Fruit fly (Drosophila melanogaster) whole organism, embryonic: ENCODE data around the gene CG7011.
A peak's percentile ranks its signal among the peaks of the same experiment; 100 is the strongest.

Experiments used
- Abd-B ChIP-seq: fragments of 200-800 bp; sonication (Bioruptor generic); optimal IDR thresholded peaks from 2 replicates; lab custom pipeline; 2018; ENCODE audit warnings: missing biosample characterization, mild to moderate bottlenecking, missing genetic modification characterization, moderate library complexity
- Bgb ChIP-seq: fragments of 200-800 bp; sonication (Bioruptor generic); IDR thresholded peaks from 2 replicates; pipeline ENCODE4 v1.3.6; 2022; ENCODE audit warnings: missing biosample characterization, missing genetic modification characterization; ENCODE audit not compliant: partially characterized antibody
- CG10321 ChIP-seq: fragments of 200-800 bp; sonication (Bioruptor generic); IDR thresholded peaks from 2 replicates; pipeline ENCODE4 v1.3.6; 2022; ENCODE audit warnings: missing biosample characterization, missing genetic modification characterization
- CG12155 ChIP-seq: fragments of 200-800 bp; sonication (Bioruptor generic); optimal IDR thresholded peaks from 3 replicates; lab custom pipeline; 2016; ENCODE audit warnings: missing biosample characterization, missing genetic modification characterization
- CG12236 ChIP-seq: fragments of 200-800 bp; sonication (Bioruptor generic); optimal IDR thresholded peaks from 2 replicates; lab custom pipeline; 2016; ENCODE audit warnings: missing biosample characterization, missing genetic modification characterization
- CG14710 ChIP-seq: fragments of 200-800 bp; sonication (Bioruptor generic); optimal IDR thresholded peaks from 3 replicates; lab custom pipeline; 2019; ENCODE audit warnings: missing biosample characterization, mild to moderate bottlenecking, missing genetic modification characterization, moderate library complexity
- CG15514 ChIP-seq: fragments of 200-800 bp; sonication (Bioruptor generic); optimal IDR thresholded peaks from 3 replicates; lab custom pipeline; 2017; ENCODE audit warnings: missing biosample characterization, missing genetic modification characterization, mild to moderate bottlenecking, moderate library complexity, missing genetic modification reagents
- CG1602 ChIP-seq: fragments of 200-800 bp; sonication (Bioruptor generic); optimal IDR thresholded peaks from 3 replicates; lab custom pipeline; 2016; ENCODE audit warnings: missing biosample characterization, missing genetic modification characterization
- CG1603 ChIP-seq: fragments of 200-800 bp; sonication (Bioruptor generic); optimal IDR thresholded peaks from 2 replicates; lab custom pipeline; 2019; ENCODE audit warnings: missing biosample characterization, mild to moderate bottlenecking, missing genetic modification characterization, moderate library complexity
- CG2116 ChIP-seq: fragments of 200-800 bp; sonication (Bioruptor generic); optimal IDR thresholded peaks from 3 replicates; lab custom pipeline; 2018; ENCODE audit warnings: missing biosample characterization, mild to moderate bottlenecking, missing genetic modification characterization
- CG2202 ChIP-seq: fragments of 200-800 bp; sonication (Bioruptor generic); optimal IDR thresholded peaks from 2 replicates; lab custom pipeline; 2018; ENCODE audit warnings: missing biosample characterization, mild to moderate bottlenecking, missing genetic modification characterization
- CG2875 ChIP-seq: fragments of 200-800 bp; sonication (Bioruptor generic); optimal IDR thresholded peaks from 2 replicates; lab custom pipeline; 2017; ENCODE audit warnings: missing biosample characterization, mild to moderate bottlenecking, missing genetic modification characterization, missing genetic modification reagents
- CG32532 ChIP-seq: fragments of 200-800 bp; sonication (Bioruptor generic); IDR thresholded peaks from 2 replicates; pipeline ENCODE4 v1.3.6; 2022; ENCODE audit warnings: missing biosample characterization, missing genetic modification characterization
- CG33557 ChIP-seq: fragments of 200-800 bp; sonication (Bioruptor generic); optimal IDR thresholded peaks from 2 replicates; lab custom pipeline; 2019; ENCODE audit warnings: missing biosample characterization, mild to moderate bottlenecking, missing genetic modification characterization, moderate library complexity
- CG4424 ChIP-seq: fragments of 200-800 bp; sonication (Bioruptor generic); optimal IDR thresholded peaks from 3 replicates; lab custom pipeline; 2016; ENCODE audit warnings: missing biosample characterization, missing genetic modification characterization
- CG7963 ChIP-seq: fragments of 200-800 bp; sonication (Bioruptor generic); IDR thresholded peaks from 3 replicates; pipeline ENCODE4 v1.3.6; 2022; ENCODE audit warnings: missing biosample characterization, missing genetic modification characterization; ENCODE audit not compliant: partially characterized antibody
- CG8388 ChIP-seq: fragments of 200-800 bp; sonication (Bioruptor generic); optimal IDR thresholded peaks from 2 replicates; lab custom pipeline; 2019; ENCODE audit warnings: missing biosample characterization, mild to moderate bottlenecking, missing genetic modification characterization, moderate library complexity
- CG8765 ChIP-seq: fragments of 200-800 bp; sonication (Bioruptor generic); IDR thresholded peaks from 2 replicates; pipeline ENCODE4 v1.3.6; 2022; ENCODE audit warnings: missing biosample characterization, missing genetic modification characterization
- CG9727 ChIP-seq: fragments of 200-800 bp; sonication (Bioruptor generic); optimal IDR thresholded peaks from 3 replicates; lab custom pipeline; 2017; ENCODE audit warnings: missing biosample characterization, mild to moderate bottlenecking, missing genetic modification characterization
- CHES-1-like ChIP-seq: fragments of 200-800 bp; sonication (Bioruptor generic); optimal IDR thresholded peaks from 2 replicates; lab custom pipeline; 2016; ENCODE audit warnings: missing biosample characterization, missing genetic modification characterization
- CTCF ChIP-seq: fragments of 200-800 bp; sonication (Bioruptor generic); optimal IDR thresholded peaks from 2 replicates; lab custom pipeline; 2017; ENCODE audit warnings: missing biosample characterization, mild to moderate bottlenecking, missing genetic modification characterization, moderate library complexity
- Dll ChIP-seq: fragments of 200-800 bp; sonication (Bioruptor generic); IDR thresholded peaks from 4 replicates; pipeline ENCODE4 v1.3.6; 2022; ENCODE audit warnings: missing biosample characterization, missing genetic modification characterization; ENCODE audit not compliant: partially characterized antibody
- Dref ChIP-seq: fragments of 200-800 bp; sonication (Bioruptor generic); IDR thresholded peaks from 2 replicates; pipeline ENCODE4 v1.3.6; 2022; ENCODE audit warnings: missing biosample characterization, missing genetic modification characterization
- Ets65A ChIP-seq: fragments of 200-800 bp; sonication (Bioruptor generic); peaks from one replicate; lab custom pipeline; 2016; ENCODE audit warnings: missing biosample characterization, missing genetic modification characterization
- HmgZ ChIP-seq: fragments of 200-800 bp; sonication (Bioruptor generic); optimal IDR thresholded peaks from 2 replicates; lab custom pipeline; 2018; ENCODE audit warnings: missing biosample characterization, mild to moderate bottlenecking, missing genetic modification characterization
- MESR4 ChIP-seq: fragments of 200-800 bp; sonication (Bioruptor generic); optimal IDR thresholded peaks from 2 replicates; lab custom pipeline; 2018; ENCODE audit warnings: missing biosample characterization, mild to moderate bottlenecking, missing genetic modification characterization, moderate library complexity
- Optix ChIP-seq: fragments of 200-800 bp; sonication (Bioruptor generic); IDR thresholded peaks from 3 replicates; pipeline ENCODE4 v1.3.6; 2022; ENCODE audit warnings: missing biosample characterization, missing genetic modification characterization
- Sin3A ChIP-seq: fragments of >200 bp; optimal IDR thresholded peaks from 2 replicates; lab custom pipeline; 2018
- Sry-β ChIP-seq: fragments of 200-800 bp; sonication (Bioruptor generic); optimal IDR thresholded peaks from 2 replicates; lab custom pipeline; 2018; ENCODE audit warnings: missing biosample characterization, mild to moderate bottlenecking, missing genetic modification characterization, moderate library complexity
- Sry-δ ChIP-seq: fragments of 200-800 bp; sonication (Bioruptor generic); optimal IDR thresholded peaks from 2 replicates; lab custom pipeline; 2016; ENCODE audit warnings: missing biosample characterization, missing genetic modification characterization
- Trl ChIP-seq, 3 experiments: fragments of >200 bp in 2 of 3; fragments of 200-800 bp in 1 of 3; sonication (Bioruptor generic) in 1 of 3; optimal IDR thresholded peaks; 2 replicates in 1 of 3; 3 replicates in 2 of 3; lab custom pipeline; 2016 to 2017; ENCODE audit warnings: missing biosample characterization in 1 of 3, missing genetic modification characterization in 1 of 3
- Xbp1 ChIP-seq: fragments of 200-800 bp; sonication (Bioruptor generic); optimal IDR thresholded peaks from 3 replicates; lab custom pipeline; 2016; ENCODE audit warnings: missing biosample characterization, mild to moderate bottlenecking, missing genetic modification characterization
- al ChIP-seq: fragments of 200-800 bp; sonication (Bioruptor generic); IDR thresholded peaks from 2 replicates; pipeline ENCODE4 v1.3.6; 2022; ENCODE audit warnings: missing biosample characterization, missing genetic modification characterization
- bbx ChIP-seq: fragments of 200-800 bp; sonication (Bioruptor generic); IDR thresholded peaks from 2 replicates; pipeline ENCODE4 v1.3.6; 2022; ENCODE audit warnings: missing biosample characterization, missing genetic modification characterization; ENCODE audit not compliant: partially characterized antibody
- bsh ChIP-seq, 2 experiments: fragments of 200-800 bp; sonication (Bioruptor generic); optimal IDR thresholded peaks; 2 replicates each; lab custom pipeline; 2017 to 2018; ENCODE audit warnings: mild to moderate bottlenecking in 2 of 2, missing biosample characterization in 2 of 2, missing genetic modification characterization in 2 of 2, moderate library complexity in 1 of 2
- croc ChIP-seq: fragments of 200-800 bp; sonication (Bioruptor generic); conservative IDR thresholded peaks from 3 replicates; pipeline ENCODE4 v1.3.6; 2022; ENCODE audit warnings: missing biosample characterization, missing genetic modification characterization
- da ChIP-seq: fragments of 200-800 bp; sonication (Bioruptor generic); optimal IDR thresholded peaks from 2 replicates; lab custom pipeline; 2016; ENCODE audit warnings: missing biosample characterization, missing genetic modification characterization
- dysf ChIP-seq: fragments of 200-800 bp; sonication (Bioruptor generic); IDR thresholded peaks from 3 replicates; pipeline ENCODE4 v1.3.6; 2022; ENCODE audit warnings: missing biosample characterization, missing genetic modification characterization
- gcm2 ChIP-seq: fragments of 200-800 bp; sonication (Bioruptor generic); optimal IDR thresholded peaks from 2 replicates; lab custom pipeline; 2016; ENCODE audit warnings: missing biosample characterization, missing genetic modification characterization
- gfzf ChIP-seq: fragments of 200-800 bp; sonication (Bioruptor generic); optimal IDR thresholded peaks from 2 replicates; lab custom pipeline; 2016; ENCODE audit warnings: missing biosample characterization, mild to moderate bottlenecking, missing genetic modification characterization, moderate library complexity
- gro ChIP-seq: fragments of 200-800 bp; sonication (Bioruptor generic); optimal IDR thresholded peaks from 2 replicates; lab custom pipeline; 2016; ENCODE audit warnings: missing biosample characterization, missing genetic modification characterization
- h ChIP-seq: fragments of >200 bp; optimal IDR thresholded peaks from 2 replicates; lab custom pipeline; 2017
- mam ChIP-seq: fragments of 200-800 bp; sonication (Bioruptor generic); optimal IDR thresholded peaks from 3 replicates; lab custom pipeline; 2016; ENCODE audit warnings: missing biosample characterization, missing genetic modification characterization
- nom ChIP-seq: fragments of 200-800 bp; sonication (Bioruptor generic); optimal IDR thresholded peaks from 2 replicates; lab custom pipeline; 2017; ENCODE audit warnings: missing biosample characterization, missing genetic modification characterization, mild to moderate bottlenecking, moderate library complexity, missing genetic modification reagents
- sens ChIP-seq: fragments of 200-800 bp; sonication (Bioruptor generic); peaks from one replicate; lab custom pipeline; 2016; ENCODE audit warnings: missing biosample characterization, missing genetic modification characterization
- tll ChIP-seq, 2 experiments: fragments of 200-800 bp in 1 of 2; fragments of >200 bp in 1 of 2; sonication (Bioruptor generic) in 1 of 2; optimal IDR thresholded peaks; 2 replicates each; lab custom pipeline; 2017 to 2019; ENCODE audit warnings: missing biosample characterization in 2 of 2, missing genetic modification characterization in 2 of 2, mild to moderate bottlenecking in 1 of 2, moderate library complexity in 1 of 2
- tna ChIP-seq: fragments of 200-800 bp; sonication (Bioruptor generic); IDR thresholded peaks from 2 replicates; pipeline ENCODE4 v1.3.6; 2022; ENCODE audit warnings: missing biosample characterization, missing genetic modification characterization; ENCODE audit not compliant: partially characterized antibody
- unc-4 ChIP-seq: fragments of 200-800 bp; sonication (Bioruptor generic); IDR thresholded peaks from 2 replicates; pipeline ENCODE4 v1.3.6; 2022; ENCODE audit warnings: missing biosample characterization, missing genetic modification characterization; ENCODE audit not compliant: partially characterized antibody
- vnd ChIP-seq: fragments of 200-800 bp; sonication (Bioruptor generic); IDR thresholded peaks from 3 replicates; pipeline ENCODE4 v1.3.6; 2022; ENCODE audit warnings: missing biosample characterization, missing genetic modification characterization; ENCODE audit not compliant: partially characterized antibody
- wor ChIP-seq: fragments of 200-800 bp; sonication (Bioruptor generic); IDR thresholded peaks from 2 replicates; pipeline ENCODE4 v1.3.6; 2022; ENCODE audit warnings: missing biosample characterization, missing genetic modification characterization

Gene CG7011

DNA sequence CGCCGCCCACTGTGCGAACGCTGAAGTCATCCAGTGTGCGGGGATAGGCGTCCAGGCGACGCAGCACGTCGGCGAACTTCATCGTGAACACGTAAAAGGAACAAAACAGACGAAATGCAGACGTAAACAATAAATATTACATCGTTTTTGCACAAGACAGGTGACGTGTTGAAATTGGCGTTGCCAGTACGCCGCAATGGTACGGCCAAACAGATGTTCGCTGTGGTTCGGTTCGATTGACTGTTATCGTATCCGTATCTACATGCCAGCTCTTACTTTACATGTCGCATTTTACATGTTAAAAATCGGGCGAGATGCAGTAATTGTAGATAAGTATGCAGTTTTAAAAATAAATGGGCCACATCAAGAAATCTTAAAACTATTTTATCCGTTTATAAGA lies at the start of gene CG7011 (continued):
- TF ChIP-seq Trl (optimal IDR thresholded peaks at IDR 0.05; lab: Kevin White, UChicago), result no peak
- TF ChIP-seq Trl (GFP tag; optimal IDR thresholded peaks at IDR 0.05; lab: Kevin White, UChicago), result no peak
- TF ChIP-seq unc-4 (GFP tag; lab: Robert Waterston, UW), result peak; percentile 47
- peak; percentile 35 for TF ChIP-seq CHES-1-like (GFP tag; lab: Kevin White, UChicago)
- no peak for TF ChIP-seq h
- TF ChIP-seq wor, result no peak
- TF ChIP-seq Xbp1, result peak; percentile 54
- no peak for TF ChIP-seq CG33557
- no peak for TF ChIP-seq Abd-B
- TF ChIP-seq sens, result peak; percentile 23
- peak; percentile 79 for TF ChIP-seq CTCF (GFP tag; lab: Kevin White, UChicago)
- peak; percentile 16 for TF ChIP-seq CG2116 (GFP tag; lab: Kevin White, UChicago)
- no peak for TF ChIP-seq CG32532 (GFP tag; lab: Robert Waterston, UW)
- no peak for TF ChIP-seq CG2875 (GFP tag; lab: Kevin White, UChicago)
- peak; percentile 78 for TF ChIP-seq bbx (GFP tag; lab: Robert Waterston, UW)
- TF ChIP-seq gro (GFP tag; lab: Kevin White, UChicago), result peak; percentile 2
- TF ChIP-seq Sin3A (lab: Kevin White, UChicago), result peak; percentile 31
- TF ChIP-seq CG10321 (GFP tag; lab: Robert Waterston, UW), result no peak
- peak; percentile 13 for TF ChIP-seq CG14710
- peak; percentile 17 for TF ChIP-seq MESR4
- peak; percentile 43 for TF ChIP-seq Sry-δ (GFP tag; lab: Kevin White, UChicago)
- no peak for TF ChIP-seq CG12236 (GFP tag; lab: Kevin White, UChicago)
- no peak for TF ChIP-seq bsh (GFP tag; optimal IDR thresholded peaks at IDR 0.05; lab: Kevin White, UChicago)
- no peak for TF ChIP-seq croc (GFP tag; lab: Robert Waterston, UW)
- TF ChIP-seq dysf (GFP tag; lab: Robert Waterston, UW), result no peak
- peak; percentile 49; the same call in 1 of the 2 replicates for TF ChIP-seq tna (GFP tag; lab: Robert Waterston, UW)
- no peak for TF ChIP-seq CG4424
- TF ChIP-seq CG8388 (GFP tag; lab: Kevin White, UChicago), result no peak
- no peak for TF ChIP-seq CG8765
- TF ChIP-seq Ets65A (GFP tag; lab: Kevin White, UChicago), result peak; percentile 18
- TF ChIP-seq Sry-β (GFP tag; lab: Kevin White, UChicago), result no peak
- no peak for TF ChIP-seq CG9727
- peak; percentile 39 for TF ChIP-seq da (GFP tag; lab: Kevin White, UChicago)
- TF ChIP-seq al, result no peak
- TF ChIP-seq gfzf (GFP tag; lab: Kevin White, UChicago), result peak; percentile 14
- TF ChIP-seq Dll (GFP tag; lab: Robert Waterston, UW), result peak; percentile 62; the same call in 3 of the 4 replicates
- TF ChIP-seq Dref (GFP tag; lab: Robert Waterston, UW), result peak; percentile 66
- no peak for TF ChIP-seq CG1602
- no peak for TF ChIP-seq nom (GFP tag; lab: Kevin White, UChicago)
- no peak for TF ChIP-seq Optix (GFP tag; lab: Robert Waterston, UW)
- 0 out of 3 replicates have a peak, but pooled peaks have one; percentile 29 for TF ChIP-seq CG7963 (GFP tag; lab: Robert Waterston, UW)
- no peak for TF ChIP-seq CG2202 (tag; lab: Kevin White, UChicago)
- peak; percentile 30 for TF ChIP-seq HmgZ (tag; lab: Kevin White, UChicago)
- TF ChIP-seq gcm2 (GFP tag; lab: Kevin White, UChicago), result no peak
- peak; percentile 8 for TF ChIP-seq mam (GFP tag; lab: Kevin White, UChicago)
- TF ChIP-seq CG12155 (GFP tag; lab: Kevin White, UChicago), result peak; percentile 28
- peak; percentile 30 for TF ChIP-seq CG1603 (tag; lab: Kevin White, UChicago)
- 0 out of 3 replicates have a peak, but pooled peaks have one; percentile 27 for TF ChIP-seq vnd (GFP tag; lab: Robert Waterston, UW)
- TF ChIP-seq CG15514 (GFP tag; lab: Kevin White, UChicago), result peak; percentile 65
- peak; percentile 86 for TF ChIP-seq Bgb (GFP tag; lab: Robert Waterston, UW)
- no peak for TF ChIP-seq tll (GFP tag; optimal IDR thresholded peaks at IDR 0.05; lab: Kevin White, UChicago)
